Worm (Caenorhabditis elegans) whole organism, L4 larva: Measurements from ENCODE around the gene ccpp-6.
A peak's percentile ranks its signal among the peaks of the same experiment; 100 is the strongest.

Experiments used
- F10B5.3 ChIP-seq: sonication (generic microtip); optimal IDR thresholded peaks from 2 replicates; lab custom pipeline; 2016; ENCODE audit warnings: mild to moderate bottlenecking, missing genetic modification characterization, missing compliant biosample characterization
- F44E2.7 ChIP-seq: fragments of 200-800 bp; sonication (Bioruptor generic); IDR thresholded peaks from 2 replicates; pipeline ENCODE4 v2.1.2; 2022; ENCODE audit warnings: missing genetic modification characterization, missing compliant biosample characterization
- R02D3.7 ChIP-seq: fragments of 150-350 bp; sonication (generic microtip); optimal IDR thresholded peaks from 3 replicates; lab custom pipeline; 2014; ENCODE audit warnings: missing biosample characterization, missing genetic modification characterization
- ZK337.2 ChIP-seq: fragments of 200-800 bp; sonication (Bioruptor generic); IDR thresholded peaks from 2 replicates; pipeline ENCODE4 v1.3.6; 2022; ENCODE audit warnings: missing genetic modification reagents, missing genetic modification characterization, missing compliant biosample characterization
- aha-1 ChIP-seq: fragments of 150-350 bp; peaks from one replicate; lab custom pipeline; 2014; ENCODE audit warnings: missing biosample characterization, missing genetic modification characterization
- aly-2 ChIP-seq: sonication (generic microtip); optimal IDR thresholded peaks from 2 replicates; lab custom pipeline; 2018; ENCODE audit warnings: missing biosample characterization, missing genetic modification characterization
- ama-1 ChIP-seq: fragments of 150-350 bp; optimal IDR thresholded peaks from 2 replicates; lab custom pipeline; 2014; ENCODE audit warnings: inconsistent platforms, mixed read lengths
- attf-4 ChIP-seq: sonication (generic microtip); optimal IDR thresholded peaks from 3 replicates; lab custom pipeline; 2017; ENCODE audit warnings: missing biosample characterization, missing genetic modification characterization
- ceh-28 ChIP-seq: fragments of 150-350 bp; optimal IDR thresholded peaks from 2 replicates; lab custom pipeline; 2014; ENCODE audit warnings: missing biosample characterization, missing genetic modification reagents, missing genetic modification characterization
- ceh-32 ChIP-seq: sonication (generic microtip); optimal IDR thresholded peaks from 2 replicates; lab custom pipeline; 2016; ENCODE audit warnings: mild to moderate bottlenecking, missing genetic modification characterization, missing compliant biosample characterization; ENCODE audit not compliant: poor library complexity
- ceh-62 ChIP-seq: sonication (generic microtip); optimal IDR thresholded peaks from 2 replicates; lab custom pipeline; 2017; ENCODE audit warnings: missing biosample characterization, missing genetic modification characterization
- ces-1 ChIP-seq: fragments of 150-350 bp; sonication (generic microtip); optimal IDR thresholded peaks from 4 replicates; lab custom pipeline; 2014; ENCODE audit warnings: missing biosample characterization, missing genetic modification reagents, missing genetic modification characterization
- daf-12 ChIP-seq: fragments of 150-350 bp; optimal IDR thresholded peaks from 2 replicates; lab custom pipeline; 2014; ENCODE audit warnings: missing biosample characterization, missing genetic modification reagents, missing genetic modification characterization
- daf-16 ChIP-seq, 3 experiments: sonication (generic microtip); optimal IDR thresholded peaks; 2 replicates each; lab custom pipeline; 2016 to 2017; ENCODE audit warnings: missing genetic modification characterization in 3 of 3, missing genetic modification reagents in 3 of 3, mild to moderate bottlenecking in 2 of 3, missing compliant biosample characterization in 2 of 3, missing biosample characterization in 1 of 3, moderate library complexity in 1 of 3
- dpl-1 ChIP-seq: fragments of 150-350 bp; optimal IDR thresholded peaks from 2 replicates; lab custom pipeline; 2014; ENCODE audit warnings: missing biosample characterization, missing genetic modification reagents, missing genetic modification characterization
- duxl-1 ChIP-seq: sonication (generic microtip); optimal IDR thresholded peaks from 2 replicates; lab custom pipeline; 2016; ENCODE audit warnings: mild to moderate bottlenecking, missing genetic modification characterization, moderate library complexity, missing compliant biosample characterization; ENCODE audit not compliant: poor library complexity
- dve-1 ChIP-seq: sonication (generic microtip); optimal IDR thresholded peaks from 2 replicates; lab custom pipeline; 2017; ENCODE audit warnings: antibody characterized with exemption, mild to moderate bottlenecking, missing genetic modification characterization, missing compliant biosample characterization; ENCODE audit not compliant: insufficient read depth
- fos-1 ChIP-seq: fragments of 150-350 bp; optimal IDR thresholded peaks from 2 replicates; lab custom pipeline; 2014; ENCODE audit warnings: missing biosample characterization, missing genetic modification characterization
- lin-1 ChIP-seq: fragments of 200-800 bp; sonication (Bioruptor generic); IDR thresholded peaks from 2 replicates; pipeline ENCODE4 v1.3.6; 2022; ENCODE audit warnings: missing genetic modification reagents, missing genetic modification characterization, missing compliant biosample characterization
- lin-13 ChIP-seq: fragments of 150-350 bp; optimal IDR thresholded peaks from 2 replicates; lab custom pipeline; 2014; ENCODE audit warnings: missing biosample characterization, missing genetic modification reagents, missing genetic modification characterization
- lin-15B ChIP-seq: fragments of 150-350 bp; sonication (generic microtip); optimal IDR thresholded peaks from 3 replicates; lab custom pipeline; 2014; ENCODE audit warnings: missing biosample characterization, missing genetic modification characterization
- lin-38 ChIP-seq: fragments of 200-800 bp; sonication (Bioruptor generic); IDR thresholded peaks from 2 replicates; pipeline ENCODE4 v1.3.6; 2022; ENCODE audit warnings: missing genetic modification reagents, missing genetic modification characterization, missing compliant biosample characterization
- lsy-2 ChIP-seq, 2 experiments: fragments of 150-350 bp in 1 of 2; sonication (generic microtip) in 1 of 2; optimal IDR thresholded peaks; 2 replicates each; lab custom pipeline; 2014 to 2017; ENCODE audit warnings: missing biosample characterization in 2 of 2, missing genetic modification characterization in 2 of 2
- madf-5 ChIP-seq, 2 experiments: fragments of 200-800 bp; sonication (Bioruptor generic); IDR thresholded peaks; 2 replicates each; pipeline ENCODE4 v1.3.6; 2022; ENCODE audit warnings: missing compliant biosample characterization in 2 of 2, missing genetic modification characterization in 2 of 2
- mdt-29 ChIP-seq: fragments of 200-800 bp; sonication (Bioruptor generic); IDR thresholded peaks from 2 replicates; pipeline ENCODE4 v1.3.6; 2022; ENCODE audit warnings: missing genetic modification reagents, missing genetic modification characterization, missing compliant biosample characterization
- mep-1 ChIP-seq: fragments of 150-350 bp; sonication (generic microtip); optimal IDR thresholded peaks from 3 replicates; lab custom pipeline; 2014; ENCODE audit warnings: missing biosample characterization, missing genetic modification characterization
- mes-2 ChIP-seq: sonication (generic microtip); optimal IDR thresholded peaks from 2 replicates; lab custom pipeline; 2016; ENCODE audit warnings: missing genotype, mild to moderate bottlenecking, missing genetic modification characterization, missing compliant biosample characterization; ENCODE audit not compliant: poor library complexity, severe bottlenecking
- mxl-3 ChIP-seq: fragments of 200-800 bp; sonication (Bioruptor generic); optimal IDR thresholded peaks from 2 replicates; lab custom pipeline; 2018; ENCODE audit warnings: mild to moderate bottlenecking, missing genetic modification characterization, missing compliant biosample characterization
- nhr-102 ChIP-seq: sonication (generic microtip); optimal IDR thresholded peaks from 2 replicates; lab custom pipeline; 2016; ENCODE audit warnings: mild to moderate bottlenecking, missing genetic modification characterization, moderate library complexity, missing compliant biosample characterization
- nhr-41 ChIP-seq: fragments of 200-800 bp; sonication (Bioruptor generic); IDR thresholded peaks from 2 replicates; pipeline ENCODE4 v1.3.6; 2022; ENCODE audit warnings: missing genetic modification reagents, missing genetic modification characterization, missing compliant biosample characterization
- nhr-48 ChIP-seq: sonication (generic microtip); optimal IDR thresholded peaks from 2 replicates; lab custom pipeline; 2016; ENCODE audit warnings: mild to moderate bottlenecking, missing genetic modification characterization, missing compliant biosample characterization
- nhr-6 ChIP-seq: fragments of 150-350 bp; optimal IDR thresholded peaks from 2 replicates; lab custom pipeline; 2014; ENCODE audit warnings: missing biosample characterization, missing genetic modification characterization
- pha-4 ChIP-seq, 2 experiments: fragments of 150-350 bp in 1 of 2; fragments of 200-800 bp in 1 of 2; sonication (Bioruptor generic) in 1 of 2; IDR thresholded peaks in 1 of 2; optimal IDR thresholded peaks in 1 of 2; 2 replicates each; pipeline versions ENCODE4 v1.3.6 to Lab custom; 2014 to 2022; ENCODE audit warnings: missing genetic modification characterization in 2 of 2, missing genetic modification reagents in 2 of 2, missing biosample characterization in 1 of 2, missing compliant biosample characterization in 1 of 2
- pqm-1 ChIP-seq: sonication (generic microtip); optimal IDR thresholded peaks from 2 replicates; lab custom pipeline; 2017; ENCODE audit warnings: missing biosample characterization, missing genetic modification characterization
- snpc-1.2 ChIP-seq: fragments of 200-800 bp; sonication (Bioruptor generic); IDR thresholded peaks from 2 replicates; pipeline ENCODE4 v1.3.6; 2022; ENCODE audit warnings: missing genetic modification reagents, missing genetic modification characterization, missing compliant biosample characterization
- snpc-4 ChIP-seq: fragments of 150-350 bp; optimal IDR thresholded peaks from 2 replicates; lab custom pipeline; 2014; ENCODE audit warnings: missing biosample characterization, missing genetic modification characterization
- spr-1 ChIP-seq: sonication (generic microtip); optimal IDR thresholded peaks from 2 replicates; lab custom pipeline; 2016; ENCODE audit warnings: mild to moderate bottlenecking, missing genetic modification characterization, missing compliant biosample characterization
- spr-3 ChIP-seq: fragments of 200-800 bp; sonication (Bioruptor generic); optimal IDR thresholded peaks from 2 replicates; lab custom pipeline; 2018; ENCODE audit warnings: mild to moderate bottlenecking, missing genetic modification characterization, missing compliant biosample characterization
- tag-97 ChIP-seq: fragments of 200-800 bp; sonication (Bioruptor generic); IDR thresholded peaks from 2 replicates; pipeline ENCODE4 v1.3.6; 2022; ENCODE audit warnings: missing genetic modification characterization, missing compliant biosample characterization

Gene ccpp-6

ce11 chrII:5387217-5387616, at the start of gene ccpp-6:
Gene ccpp-6 (minus strand): TSS chrII:5387317.
- TF ChIP-seq ama-1 (lab: Kevin White, UChicago) (peak; percentile 0), lin-38 (GFP tag; lab: Robert Waterston, UW) (0 out of 2 replicates have a peak, but pooled peaks have one; percentile 16), spr-1 (tag; lab: Kevin White, UChicago) (no peak), mep-1 (tag; lab: Kevin White, UChicago) (peak; percentile 25), daf-12 (tag; lab: Kevin White, UChicago) (no peak), aha-1 (tag; lab: Kevin White, UChicago) (peak; percentile 11), spr-3 (GFP tag; lab: Kevin White, UChicago) (no peak), ces-1 (GFP tag; lab: Kevin White, UChicago) (no peak), R02D3.7 (no peak)

DNA sequence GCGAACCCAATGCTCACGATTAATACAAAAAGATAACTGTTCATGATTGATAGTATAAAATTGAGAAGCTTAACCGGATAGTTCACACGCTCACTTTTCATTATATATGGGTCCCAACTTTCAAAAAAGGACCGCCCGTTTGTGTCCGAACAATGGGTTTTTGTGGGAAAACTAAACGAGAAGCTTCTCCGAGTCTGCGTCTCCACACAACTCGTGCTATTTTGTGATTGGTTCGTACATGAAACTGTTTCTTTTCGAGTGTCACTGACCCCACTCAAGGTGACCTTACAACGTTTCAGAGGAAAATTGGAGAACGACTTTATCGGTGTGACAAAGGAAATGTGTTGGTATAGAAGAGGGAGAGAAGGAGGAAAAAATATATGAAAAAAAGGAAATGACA, 49.7 kb upstream of the ccpp-6 start, which contains the start of gene dct-5:
Gene dct-5, minus strand, starts transcription at position 101 of the 400 bp plus-strand sequence.
- TF ChIP-seq fos-1 (tag; lab: Kevin White, UChicago) (no peak), ces-1 (GFP tag; lab: Kevin White, UChicago) (no peak), snpc-4 (no peak)

- TF ChIP-seq nhr-48 (no peak), lin-13 (GFP tag; lab: Kevin White, UChicago) (no peak), ZK337.2 (no peak), nhr-41 (GFP tag; lab: Robert Waterston, UW) (no peak), lin-1 (no peak), madf-5 (GFP tag; IDR thresholded peaks at IDR 0.05; lab: Robert Waterston, UW) (no peak), F44E2.7 (GFP tag; lab: Robert Waterston, UW) (no peak), daf-16 (GFP tag; optimal IDR thresholded peaks at IDR 0.05; lab: Kevin White, UChicago) (no peak), daf-16 (tag; optimal IDR thresholded peaks at IDR 0.05; lab: Kevin White, UChicago) (no peak), pha-4 (GFP tag; IDR thresholded peaks at IDR 0.05; lab: Robert Waterston, UW) (no peak), pha-4 (tag; optimal IDR thresholded peaks at IDR 0.05; lab: Kevin White, UChicago) (no peak), lin-15B (tag; lab: Kevin White, UChicago) (no peak), aly-2 (tag; lab: Kevin White, UChicago) (no peak), snpc-1.2 (GFP tag; lab: Robert Waterston, UW) (no peak), F10B5.3 (tag; lab: Kevin White, UChicago) (no peak), ceh-62 (no peak), attf-4 (no peak), tag-97 (GFP tag; lab: Robert Waterston, UW) (no peak), nhr-102 (no peak), ceh-32 (tag; lab: Kevin White, UChicago) (no peak), mdt-29 (GFP tag; lab: Robert Waterston, UW) (no peak), ama-1 (lab: Kevin White, UChicago) (no peak)
Measured at ce11 chrII:5433069-5433468, 46.0 kb upstream of the ccpp-6 start, which contains the start of gene srx-114. Gene srx-114 (minus strand): TSS chrII:5433169.

DNA sequence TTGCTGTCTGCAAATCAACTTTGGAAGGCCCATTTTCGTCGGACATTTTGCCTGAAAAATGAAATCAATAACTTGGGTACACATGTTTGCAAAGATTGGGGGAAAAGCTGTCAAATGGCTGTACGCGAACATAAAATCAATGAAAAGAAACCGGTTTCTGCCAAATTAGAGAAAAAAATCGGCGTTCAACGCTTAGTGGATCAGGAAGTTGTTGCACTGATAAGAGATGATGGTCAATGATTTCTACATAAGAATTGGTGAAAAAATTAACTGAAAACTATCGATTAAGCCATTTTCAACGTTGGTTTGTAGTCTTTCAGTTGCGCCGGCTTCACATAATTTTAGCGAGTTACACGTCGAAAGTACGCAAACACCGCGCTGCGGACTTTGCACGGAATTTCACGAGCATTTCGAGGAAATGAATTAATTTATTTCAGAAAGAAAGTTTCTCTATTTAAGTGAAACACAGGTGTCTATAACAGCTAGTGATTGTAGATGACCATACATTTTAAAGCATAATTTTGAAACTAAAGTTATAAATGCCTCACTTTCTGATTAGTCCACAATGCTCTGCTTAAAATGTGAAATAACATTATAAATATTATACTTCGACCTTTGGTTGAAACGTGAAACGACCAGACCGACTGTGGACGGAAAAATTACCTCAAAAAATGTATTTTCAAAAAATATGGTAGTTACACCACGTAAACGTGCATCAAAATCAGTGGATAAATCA, 42.6 kb upstream of the ccpp-6 start, which contains the start of the genes F07F6.4 and F07F6.2:
Gene F07F6.4, minus strand, starts transcription at position 51 of the 736 bp plus-strand sequence.
Gene F07F6.2, plus strand, starts transcription at position 686 of the 736 bp plus-strand sequence.
- TF ChIP-seq ceh-28 (tag; lab: Kevin White, UChicago) = no peak
- TF ChIP-seq mxl-3 (GFP tag; lab: Kevin White, UChicago) = peak; percentile 7
- peak; percentile 59 for TF ChIP-seq dpl-1 (GFP tag; lab: Kevin White, UChicago)
- peak; percentile 15 for TF ChIP-seq nhr-6 (tag; lab: Kevin White, UChicago)
- TF ChIP-seq lsy-2 (tag; optimal IDR thresholded peaks at IDR 0.05; lab: Kevin White, UChicago) = peak in 1 of 2 experiments; percentile 64
- no peak for TF ChIP-seq duxl-1 (tag; lab: Kevin White, UChicago)
- peak; percentile 68 for TF ChIP-seq mes-2 (tag; lab: Kevin White, UChicago)
- TF ChIP-seq aha-1 (tag; lab: Kevin White, UChicago) = peak; percentile 90
- no peak for TF ChIP-seq nhr-102
- TF ChIP-seq dve-1 = peak; percentile 39
- TF ChIP-seq lin-38 (GFP tag; lab: Robert Waterston, UW) = peak; percentile 46; the same call in 1 of the 2 replicates
- TF ChIP-seq mep-1 (tag; lab: Kevin White, UChicago) = peak; percentile 27
- peak; percentile 27 for TF ChIP-seq pqm-1 (tag; lab: Kevin White, UChicago)
